Worm (Caenorhabditis elegans): Measurements from ENCODE around the gene irld-2.

irld-2 gene

DNA sequence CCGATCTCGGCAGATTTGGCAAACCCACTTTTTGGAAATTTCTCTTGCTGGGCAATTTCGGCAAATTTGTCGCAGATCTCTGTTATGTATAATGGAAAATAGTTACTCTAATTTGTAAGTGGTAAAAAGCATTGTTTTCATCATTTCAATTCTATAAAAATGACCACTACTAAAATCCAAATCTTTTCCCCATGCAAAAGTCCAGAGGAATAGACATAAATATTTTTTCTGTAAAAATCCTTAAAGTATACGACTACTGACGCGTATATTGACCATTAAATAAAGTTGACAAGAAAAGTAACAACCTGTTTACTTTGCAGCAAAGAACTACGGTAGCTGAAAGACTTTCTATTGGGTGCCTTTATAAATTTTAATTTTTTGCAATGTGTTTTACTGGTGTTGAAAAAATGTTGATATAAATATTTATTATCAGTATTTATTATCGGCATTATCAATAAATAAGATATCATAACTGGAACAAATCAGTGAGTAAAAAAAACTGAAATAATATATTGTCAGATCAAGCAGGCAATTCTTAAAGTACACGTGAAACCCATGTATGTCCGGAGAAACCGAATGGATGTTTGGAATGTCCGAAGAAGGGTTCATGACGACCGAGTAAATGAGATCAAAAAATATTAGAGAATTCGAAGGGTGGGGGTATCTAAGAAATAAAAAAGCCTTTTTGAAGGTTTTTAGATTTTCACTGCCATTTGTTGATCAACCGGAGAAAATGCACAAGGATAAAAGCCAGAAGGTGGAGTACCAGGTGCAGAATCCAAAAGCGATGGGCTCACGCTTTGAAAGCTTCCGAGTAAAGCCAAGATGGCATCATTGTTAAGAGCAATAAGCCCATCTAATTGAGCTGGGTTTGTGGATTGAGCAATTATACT, 45.4 kb downstream of the irld-2 start:
- TF ChIP-seq zip-8 (tag; optimal IDR thresholded peaks at IDR 0.05) = no peak
- TF ChIP-seq sem-2 (GFP tag; optimal IDR thresholded peaks at IDR 0.05) = no peak
- no peak for TF ChIP-seq elt-1 (tag; optimal IDR thresholded peaks at IDR 0.05; ENCODE audit: borderline replicate concordance, insufficient read depth)
- TF ChIP-seq unc-62 (GFP tag; optimal IDR thresholded peaks at IDR 0.05) = no peak
- no peak for TF ChIP-seq cnd-1 (tag; optimal IDR thresholded peaks at IDR 0.05)
- no peak for TF ChIP-seq nhr-76 (tag; optimal IDR thresholded peaks at IDR 0.05)
- TF ChIP-seq nhr-2 (tag; optimal IDR thresholded peaks at IDR 0.05) = no peak
- no peak for TF ChIP-seq ham-2 (GFP tag; optimal IDR thresholded peaks at IDR 0.05)
- TF ChIP-seq mab-5 (tag; optimal IDR thresholded peaks at IDR 0.05) = no peak
- no peak for TF ChIP-seq mls-2 (tag; optimal IDR thresholded peaks at IDR 0.05)
- no peak for TF ChIP-seq lin-32 (GFP tag; optimal IDR thresholded peaks at IDR 0.05)
- TF ChIP-seq drap-1 (GFP tag; optimal IDR thresholded peaks at IDR 0.05) = no peak
- no peak for TF ChIP-seq sptf-1 (tag; optimal IDR thresholded peaks at IDR 0.05)
- TF ChIP-seq unc-120 (tag; optimal IDR thresholded peaks at IDR 0.05; ENCODE audit: poor library complexity, severe bottlenecking) = no peak
- no peak for TF ChIP-seq lsy-2 (tag; optimal IDR thresholded peaks at IDR 0.05)
- TF ChIP-seq ceh-43 (GFP tag; optimal IDR thresholded peaks at IDR 0.05) = no peak
- no peak for TF ChIP-seq nhr-237 (tag; optimal IDR thresholded peaks at IDR 0.05)
- no peak for TF ChIP-seq mep-1 (tag; optimal IDR thresholded peaks at IDR 0.05)

DNA sequence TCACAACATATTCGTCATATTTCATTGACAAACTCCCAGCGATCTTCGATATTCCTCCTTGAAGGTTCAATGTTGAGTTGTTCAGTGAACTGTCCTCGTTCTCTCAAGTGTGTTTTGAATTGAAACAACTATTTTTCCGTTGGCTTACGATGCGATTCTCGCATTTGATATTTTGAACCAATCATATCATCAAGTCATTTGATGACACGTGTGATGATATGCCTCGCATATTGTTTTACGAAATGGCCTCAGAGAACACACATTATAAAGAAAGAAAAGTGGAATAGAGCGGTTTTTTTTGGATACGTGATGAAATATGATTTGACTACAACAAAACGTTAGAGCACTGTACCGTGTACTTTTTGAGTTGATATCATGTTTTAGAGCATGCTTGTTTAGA, 46.5 kb downstream of the irld-2 start:
- no peak for TF ChIP-seq mab-5 (tag; optimal IDR thresholded peaks at IDR 0.05)
- TF ChIP-seq zip-8 (tag; optimal IDR thresholded peaks at IDR 0.05) = no peak
- TF ChIP-seq cnd-1 (tag; optimal IDR thresholded peaks at IDR 0.05) = no peak
- TF ChIP-seq mep-1 (tag; optimal IDR thresholded peaks at IDR 0.05) = no peak
- no peak for TF ChIP-seq unc-39 (tag; optimal IDR thresholded peaks at IDR 0.05)
- no peak for TF ChIP-seq mls-2 (tag; optimal IDR thresholded peaks at IDR 0.05)
- TF ChIP-seq ceh-43 (GFP tag; optimal IDR thresholded peaks at IDR 0.05) = no peak
- no peak for TF ChIP-seq elt-1 (tag; optimal IDR thresholded peaks at IDR 0.05; ENCODE audit: borderline replicate concordance, insufficient read depth)
- no peak for TF ChIP-seq blmp-1 (tag; optimal IDR thresholded peaks at IDR 0.05)
- no peak for TF ChIP-seq sptf-1 (tag; optimal IDR thresholded peaks at IDR 0.05)
- no peak for TF ChIP-seq ceh-83 (GFP tag; optimal IDR thresholded peaks at IDR 0.05)

DNA sequence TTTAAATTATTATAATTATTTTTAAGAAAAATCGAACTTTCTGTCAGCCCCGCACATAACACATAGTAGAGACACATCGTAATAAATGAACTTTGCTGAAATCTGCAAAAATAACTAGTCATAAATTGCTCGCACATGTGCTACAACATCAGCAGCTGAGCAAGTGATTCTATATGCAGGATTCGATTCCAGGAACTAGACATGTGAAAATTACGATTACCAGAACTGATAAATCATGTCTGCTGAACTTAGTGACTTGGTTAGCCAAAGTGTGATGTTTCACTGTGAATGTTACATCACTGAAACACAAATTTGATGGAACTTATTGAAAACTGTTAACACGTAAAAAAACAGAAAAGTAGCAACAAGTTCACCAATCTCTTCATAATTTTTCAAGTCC, 47.6 kb downstream of the irld-2 start:
- TF ChIP-seq elt-3 (tag; optimal IDR thresholded peaks at IDR 0.05) = no peak
- no peak for TF ChIP-seq bed-3 (GFP tag; optimal IDR thresholded peaks at IDR 0.05)
- no peak for TF ChIP-seq unc-39 (tag; optimal IDR thresholded peaks at IDR 0.05)
- no peak for TF ChIP-seq nhr-76 (tag; optimal IDR thresholded peaks at IDR 0.05)
- no peak for TF ChIP-seq mep-1 (tag; optimal IDR thresholded peaks at IDR 0.05)
- TF ChIP-seq pha-4 (tag; optimal IDR thresholded peaks at IDR 0.05) = no peak
- TF ChIP-seq sem-2 (GFP tag; optimal IDR thresholded peaks at IDR 0.05) = no peak
- no peak for TF ChIP-seq mls-2 (tag; optimal IDR thresholded peaks at IDR 0.05)
- no peak for TF ChIP-seq ces-1 (GFP tag; optimal IDR thresholded peaks at IDR 0.05)
- no peak for TF ChIP-seq ceh-43 (GFP tag; optimal IDR thresholded peaks at IDR 0.05)
- TF ChIP-seq sptf-1 (tag; optimal IDR thresholded peaks at IDR 0.05) = no peak
- no peak for TF ChIP-seq lsy-2 (tag; optimal IDR thresholded peaks at IDR 0.05)
- TF ChIP-seq drap-1 (GFP tag; optimal IDR thresholded peaks at IDR 0.05) = no peak
- TF ChIP-seq nhr-2 (tag; optimal IDR thresholded peaks at IDR 0.05) = no peak
- TF ChIP-seq blmp-1 (tag; optimal IDR thresholded peaks at IDR 0.05) = no peak
- no peak for TF ChIP-seq tbx-8 (GFP tag; optimal IDR thresholded peaks at IDR 0.05)
- no peak for TF ChIP-seq ztf-11 (tag; optimal IDR thresholded peaks at IDR 0.05)
